Fruit fly (Drosophila melanogaster) whole organism, embryonic: ENCODE measurements around the gene HP5.

Experiments
- Ada2b ChIP-seq: fragments of 200-800 bp; sonication (Bioruptor generic); IDR thresholded peaks from 2 replicates; pipeline ENCODE4 v1.3.6; 2022; ENCODE audit warnings: missing biosample characterization, missing genetic modification characterization
- Awh ChIP-seq: fragments of 200-800 bp; sonication (Bioruptor generic); IDR thresholded peaks from 2 replicates; pipeline ENCODE4, ENCODE4 v1.3.6; 2022; ENCODE audit warnings: missing biosample characterization, missing genetic modification characterization
- Bdp1 ChIP-seq: fragments of 200-800 bp; sonication (Bioruptor generic); optimal IDR thresholded peaks from 3 replicates; lab custom pipeline; 2016; ENCODE audit warnings: missing biosample characterization, missing genetic modification characterization
- CG10209 ChIP-seq: fragments of 200-800 bp; sonication (Bioruptor generic); optimal IDR thresholded peaks from 3 replicates; lab custom pipeline; 2017; ENCODE audit warnings: missing biosample characterization, mild to moderate bottlenecking, missing genetic modification characterization, missing genetic modification reagents
- CG10565 ChIP-seq: fragments of 200-800 bp; sonication (Bioruptor generic); optimal IDR thresholded peaks from 3 replicates; lab custom pipeline; 2016; ENCODE audit warnings: missing biosample characterization, mild to moderate bottlenecking, missing genetic modification characterization
- CG10654 ChIP-seq: fragments of 200-800 bp; sonication (Bioruptor generic); optimal IDR thresholded peaks from 2 replicates; lab custom pipeline; 2016; ENCODE audit warnings: missing biosample characterization, missing genetic modification characterization
- CG12104 ChIP-seq: fragments of 200-800 bp; sonication (Bioruptor generic); optimal IDR thresholded peaks from 3 replicates; lab custom pipeline; 2016; ENCODE audit warnings: missing biosample characterization, missing genetic modification characterization
- CG13287 ChIP-seq: fragments of 200-800 bp; sonication (Bioruptor generic); IDR thresholded peaks from 2 replicates; pipeline ENCODE4 v1.3.6; 2022; ENCODE audit warnings: missing biosample characterization, missing genetic modification characterization; ENCODE audit not compliant: partially characterized antibody
- CG14050 ChIP-seq: fragments of 200-800 bp; sonication (Bioruptor generic); IDR thresholded peaks from 3 replicates; pipeline ENCODE4 v1.3.6; 2022; ENCODE audit warnings: missing biosample characterization, missing genetic modification characterization
- CG14965 ChIP-seq: fragments of 200-800 bp; sonication (Bioruptor generic); optimal IDR thresholded peaks from 2 replicates; lab custom pipeline; 2016; ENCODE audit warnings: missing biosample characterization, missing genetic modification characterization, borderline replicate concordance
- CG1647 ChIP-seq: fragments of 200-800 bp; sonication (Bioruptor generic); optimal IDR thresholded peaks from 3 replicates; lab custom pipeline; 2016; ENCODE audit warnings: missing biosample characterization, missing genetic modification characterization
- CG17361 ChIP-seq: fragments of 200-800 bp; sonication (Bioruptor generic); IDR thresholded peaks from 3 replicates; pipeline ENCODE4 v1.3.6; 2022; ENCODE audit warnings: missing biosample characterization, missing genetic modification characterization
- CG2199 ChIP-seq: fragments of 200-800 bp; sonication (Bioruptor generic); IDR thresholded peaks from 3 replicates; pipeline ENCODE4 v1.3.6; 2022; ENCODE audit warnings: missing biosample characterization, missing genetic modification characterization
- CG2202 ChIP-seq: fragments of 200-800 bp; sonication (Bioruptor generic); optimal IDR thresholded peaks from 2 replicates; lab custom pipeline; 2018; ENCODE audit warnings: missing biosample characterization, mild to moderate bottlenecking, missing genetic modification characterization
- CG31388 ChIP-seq: fragments of 200-800 bp; sonication (Bioruptor generic); optimal IDR thresholded peaks from 2 replicates; lab custom pipeline; 2016; ENCODE audit warnings: missing biosample characterization, missing genetic modification characterization
- CG32532 ChIP-seq: fragments of 200-800 bp; sonication (Bioruptor generic); IDR thresholded peaks from 2 replicates; pipeline ENCODE4 v1.3.6; 2022; ENCODE audit warnings: missing biosample characterization, missing genetic modification characterization
- CG33557 ChIP-seq: fragments of 200-800 bp; sonication (Bioruptor generic); optimal IDR thresholded peaks from 2 replicates; lab custom pipeline; 2019; ENCODE audit warnings: missing biosample characterization, mild to moderate bottlenecking, missing genetic modification characterization, moderate library complexity
- CG4282 ChIP-seq: fragments of 200-800 bp; sonication (Bioruptor generic); optimal IDR thresholded peaks from 2 replicates; lab custom pipeline; 2016; ENCODE audit warnings: missing biosample characterization, missing genetic modification characterization
- CG4617 ChIP-seq: fragments of 200-800 bp; sonication (Bioruptor generic); optimal IDR thresholded peaks from 3 replicates; lab custom pipeline; 2016; ENCODE audit warnings: missing biosample characterization, missing genetic modification characterization, borderline replicate concordance
- CG7271 ChIP-seq: fragments of 200-800 bp; sonication (Bioruptor generic); optimal IDR thresholded peaks from 2 replicates; lab custom pipeline; 2018; ENCODE audit warnings: missing biosample characterization, mild to moderate bottlenecking, missing genetic modification characterization, moderate library complexity
- CG8359 ChIP-seq: fragments of 200-800 bp; sonication (Bioruptor generic); optimal IDR thresholded peaks from 2 replicates; lab custom pipeline; 2017; ENCODE audit warnings: missing biosample characterization, mild to moderate bottlenecking, missing genetic modification characterization, borderline replicate concordance
- Dbx ChIP-seq: fragments of 200-800 bp; sonication (Bioruptor generic); IDR thresholded peaks from 3 replicates; pipeline ENCODE4 v1.3.6; 2022; ENCODE audit warnings: missing biosample characterization, missing genetic modification characterization
- E2f1 ChIP-seq: fragments of 200-800 bp; sonication (Bioruptor generic); IDR thresholded peaks from 2 replicates; pipeline ENCODE4 v1.3.6; 2022; ENCODE audit warnings: missing biosample characterization, missing genetic modification characterization
- Eip74EF ChIP-seq, 2 experiments: fragments of 200-800 bp in 1 of 2; fragments of >200 bp in 1 of 2; sonication (Bioruptor generic) in 1 of 2; optimal IDR thresholded peaks; 2 replicates each; lab custom pipeline; 2017 to 2019; ENCODE audit warnings: missing biosample characterization in 2 of 2, missing genetic modification characterization in 2 of 2, mild to moderate bottlenecking in 1 of 2, moderate library complexity in 1 of 2
- Fer3 ChIP-seq: fragments of 200-800 bp; sonication (Bioruptor generic); optimal IDR thresholded peaks from 2 replicates; lab custom pipeline; 2018; ENCODE audit warnings: missing biosample characterization, mild to moderate bottlenecking, missing genetic modification characterization, moderate library complexity
- Hsf ChIP-seq: fragments of 200-800 bp; sonication (Bioruptor generic); optimal IDR thresholded peaks from 3 replicates; lab custom pipeline; 2016; ENCODE audit warnings: missing biosample characterization, missing genetic modification characterization
- NC2α ChIP-seq: fragments of 200-800 bp; sonication (Bioruptor generic); optimal IDR thresholded peaks from 2 replicates; lab custom pipeline; 2016; ENCODE audit warnings: missing biosample characterization, missing genetic modification characterization
- Oli ChIP-seq: fragments of 200-800 bp; sonication (Bioruptor generic); optimal IDR thresholded peaks from 2 replicates; lab custom pipeline; 2018; ENCODE audit warnings: missing biosample characterization, mild to moderate bottlenecking, missing genetic modification characterization, moderate library complexity
- Ssrp ChIP-seq: fragments of 200-800 bp; sonication (Bioruptor generic); optimal IDR thresholded peaks from 2 replicates; lab custom pipeline; 2018; ENCODE audit warnings: missing biosample characterization, mild to moderate bottlenecking, missing genetic modification characterization, moderate library complexity
- Stat92E ChIP-seq, 3 experiments: fragments of >200 bp in 2 of 3; fragments of 200-800 bp in 1 of 3; sonication (Bioruptor generic) in 1 of 3; optimal IDR thresholded peaks; 2 replicates each; lab custom pipeline; 2017 to 2019; ENCODE audit warnings: missing biosample characterization in 3 of 3, missing genetic modification characterization in 3 of 3, mild to moderate bottlenecking in 1 of 3, moderate library complexity in 1 of 3
- Xrp1 ChIP-seq: fragments of 200-800 bp; sonication (Bioruptor generic); IDR thresholded peaks from 2 replicates; pipeline ENCODE4 v1.3.6; 2022; ENCODE audit warnings: missing biosample characterization, missing genetic modification characterization
- ato ChIP-seq: fragments of 200-800 bp; sonication (Bioruptor generic); IDR thresholded peaks from 2 replicates; pipeline ENCODE4 v1.3.6; 2022; ENCODE audit warnings: missing biosample characterization, missing genetic modification characterization; ENCODE audit not compliant: partially characterized antibody
- bab2 ChIP-seq: fragments of 200-800 bp; sonication (Bioruptor generic); optimal IDR thresholded peaks from 2 replicates; lab custom pipeline; 2016; ENCODE audit warnings: missing biosample characterization, missing genetic modification characterization
- emc ChIP-seq: fragments of 200-800 bp; sonication (Bioruptor generic); optimal IDR thresholded peaks from 2 replicates; lab custom pipeline; 2016; ENCODE audit warnings: missing biosample characterization, missing genetic modification characterization
- gcm2 ChIP-seq: fragments of 200-800 bp; sonication (Bioruptor generic); optimal IDR thresholded peaks from 2 replicates; lab custom pipeline; 2016; ENCODE audit warnings: missing biosample characterization, missing genetic modification characterization
- gfzf ChIP-seq: fragments of 200-800 bp; sonication (Bioruptor generic); optimal IDR thresholded peaks from 2 replicates; lab custom pipeline; 2016; ENCODE audit warnings: missing biosample characterization, mild to moderate bottlenecking, missing genetic modification characterization, moderate library complexity
- hbn ChIP-seq: fragments of 200-800 bp; sonication (Bioruptor generic); IDR thresholded peaks from 2 replicates; pipeline ENCODE4 v1.3.6; 2022; ENCODE audit warnings: missing biosample characterization, missing genetic modification characterization; ENCODE audit not compliant: partially characterized antibody
- insv ChIP-seq, 2 experiments: fragments of 200-800 bp; sonication (Bioruptor generic); optimal IDR thresholded peaks; 3 replicates each; lab custom pipeline; 2016 to 2018; ENCODE audit warnings: missing biosample characterization in 2 of 2, missing genetic modification characterization in 2 of 2
- lmd ChIP-seq: fragments of 200-800 bp; sonication (Bioruptor generic); IDR thresholded peaks from 2 replicates; pipeline ENCODE4 v1.3.6; 2022; ENCODE audit warnings: missing biosample characterization, missing genetic modification characterization
- onecut ChIP-seq: fragments of 200-800 bp; sonication (Bioruptor generic); IDR thresholded peaks from 2 replicates; pipeline ENCODE4 v1.3.6; 2022; ENCODE audit warnings: missing biosample characterization, missing genetic modification characterization
- peb ChIP-seq: fragments of 200-800 bp; sonication (Bioruptor generic); IDR thresholded peaks from 2 replicates; pipeline ENCODE4 v1.3.6; 2022; ENCODE audit warnings: missing biosample characterization, missing genetic modification characterization
- pzg ChIP-seq: fragments of 200-800 bp; sonication (Bioruptor generic); optimal IDR thresholded peaks from 3 replicates; lab custom pipeline; 2018; ENCODE audit warnings: missing biosample characterization, mild to moderate bottlenecking, missing genetic modification characterization, moderate library complexity
- rib ChIP-seq: fragments of 200-800 bp; sonication (Bioruptor generic); IDR thresholded peaks from 2 replicates; pipeline ENCODE4 v1.3.6; 2022; ENCODE audit warnings: missing biosample characterization, missing genetic modification characterization
- sens-2 ChIP-seq: fragments of 200-800 bp; sonication (Bioruptor generic); IDR thresholded peaks from 2 replicates; pipeline ENCODE4 v1.3.6; 2022; ENCODE audit warnings: missing biosample characterization, missing genetic modification characterization
- slou ChIP-seq: fragments of 200-800 bp; sonication (Bioruptor generic); optimal IDR thresholded peaks from 3 replicates; lab custom pipeline; 2016; ENCODE audit warnings: missing biosample characterization, missing genetic modification characterization
- tap ChIP-seq: fragments of 200-800 bp; optimal IDR thresholded peaks from 3 replicates; lab custom pipeline; 2019; ENCODE audit warnings: missing biosample characterization, mild to moderate bottlenecking, missing genetic modification characterization, moderate library complexity
- tna ChIP-seq: fragments of 200-800 bp; sonication (Bioruptor generic); IDR thresholded peaks from 2 replicates; pipeline ENCODE4 v1.3.6; 2022; ENCODE audit warnings: missing biosample characterization, missing genetic modification characterization; ENCODE audit not compliant: partially characterized antibody
- twi ChIP-seq: fragments of 200-800 bp; optimal IDR thresholded peaks from 2 replicates; lab custom pipeline; 2019; ENCODE audit warnings: missing biosample characterization, mild to moderate bottlenecking, missing genetic modification characterization, moderate library complexity
- wdn ChIP-seq: fragments of 200-800 bp; sonication (Bioruptor generic); IDR thresholded peaks from 2 replicates; pipeline ENCODE4 v1.3.6; 2022; ENCODE audit warnings: missing biosample characterization, missing genetic modification characterization

Gene HP5

DNA sequence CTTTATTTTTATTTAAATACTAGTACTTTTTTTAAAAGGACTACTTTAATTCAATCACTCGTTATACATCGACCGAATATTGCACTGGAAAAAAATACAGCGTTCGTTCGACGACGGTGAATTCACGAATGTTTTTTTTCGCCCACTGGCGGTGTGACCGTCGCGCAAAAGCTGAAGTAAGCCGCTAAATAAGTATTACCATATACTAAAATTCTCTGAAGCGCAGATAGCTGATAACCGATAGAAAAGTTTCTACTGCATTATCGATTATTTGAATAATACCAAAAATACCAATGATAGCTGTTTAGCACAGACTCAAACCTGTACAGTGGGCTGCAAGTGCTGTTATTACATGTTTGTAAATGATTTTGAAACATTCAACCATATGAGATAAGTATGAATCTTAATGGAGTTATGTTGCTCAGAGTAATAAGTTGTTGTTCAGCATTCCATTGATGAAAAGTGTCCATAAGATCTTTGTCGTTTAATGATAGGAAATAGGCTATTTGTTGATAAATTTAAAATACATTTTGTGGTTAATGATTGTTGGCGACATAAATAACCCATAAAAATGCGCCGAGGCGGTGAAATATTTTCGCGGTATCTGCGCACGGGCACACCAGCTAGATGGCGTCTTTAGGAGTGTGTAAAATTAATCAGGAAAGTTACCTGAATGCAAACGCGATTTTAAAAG, at the start of gene HP5, which contains the start of gene Evi5 (continued):
- TF ChIP-seq CG14965 (no peak), CG2202 (tag; lab: Kevin White, UChicago) (no peak), CG12104 (GFP tag; lab: Kevin White, UChicago) (no peak), Eip74EF (GFP tag; optimal IDR thresholded peaks at IDR 0.05; lab: Kevin White, UChicago) (no peak), NC2α (GFP tag; lab: Kevin White, UChicago) (no peak), CG4282 (GFP tag; lab: Kevin White, UChicago) (peak; percentile 60), Dbx (GFP tag; lab: Robert Waterston, UW) (no peak; the same call in 2 of the 3 replicates), Bdp1 (GFP tag; lab: Kevin White, UChicago) (no peak), CG17361 (GFP tag; lab: Robert Waterston, UW) (peak; percentile 61; the same call in 2 of the 3 replicates), CG32532 (GFP tag; lab: Robert Waterston, UW) (peak; percentile 71), CG10565 (GFP tag; lab: Kevin White, UChicago) (no peak), peb (GFP tag; lab: Robert Waterston, UW) (no peak), CG10654 (peak; percentile 7), Awh (GFP tag; lab: Robert Waterston, UW) (0 out of 2 replicates have a peak, but pooled peaks have one; percentile 20), Hsf (peak; percentile 55), CG33557 (GFP tag; lab: Kevin White, UChicago) (no peak), ato (GFP tag; lab: Robert Waterston, UW) (no peak), bab2 (peak; percentile 31), gfzf (GFP tag; lab: Kevin White, UChicago) (peak; percentile 94), Stat92E (GFP tag; optimal IDR thresholded peaks at IDR 0.05; lab: Kevin White, UChicago) (no peak), CG14050 (peak; percentile 20; the same call in 1 of the 3 replicates), Fer3 (tag; lab: Kevin White, UChicago) (peak; percentile 12), CG4617 (GFP tag; lab: Kevin White, UChicago) (no peak), CG8359 (GFP tag; lab: Kevin White, UChicago) (no peak), onecut (peak; percentile 53), Xrp1 (GFP tag; lab: Robert Waterston, UW) (peak; percentile 55), wdn (peak; percentile 27; the same call in 1 of the 2 replicates), slou (GFP tag; lab: Kevin White, UChicago) (peak; percentile 71), hbn (GFP tag; lab: Robert Waterston, UW) (peak; percentile 26; the same call in 1 of the 2 replicates), sens-2 (GFP tag; lab: Robert Waterston, UW) (no peak), insv (GFP tag; optimal IDR thresholded peaks at IDR 0.05; lab: Kevin White, UChicago) (no peak), tap (tag; lab: Kevin White, UChicago) (no peak), Ada2b (GFP tag; lab: Robert Waterston, UW) (peak; percentile 38; the same call in 1 of the 2 replicates), twi (tag; lab: Kevin White, UChicago) (no peak), lmd (GFP tag; lab: Robert Waterston, UW) (peak; percentile 76), pzg (GFP tag; lab: Kevin White, UChicago) (peak; percentile 81), Ssrp (tag; lab: Kevin White, UChicago) (peak; percentile 2), rib (no peak), CG31388 (no peak), E2f1 (peak; percentile 40; the same call in 1 of the 2 replicates), emc (no peak), CG2199 (GFP tag; lab: Robert Waterston, UW) (no peak), Oli (tag; lab: Kevin White, UChicago) (peak; percentile 21), CG10209 (no peak), CG7271 (tag; lab: Kevin White, UChicago) (no peak), gcm2 (no peak), tna (GFP tag; lab: Robert Waterston, UW) (peak; percentile 29; the same call in 1 of the 2 replicates), CG1647 (GFP tag; lab: Kevin White, UChicago) (no peak), CG13287 (GFP tag; lab: Robert Waterston, UW) (peak; percentile 57; the same call in 1 of the 2 replicates)
